Worm (Caenorhabditis elegans) whole organism, L3 larva: ENCODE results near the gene ZK632.14.

Experiments used
- ama-1 ChIP-seq: fragments of 150-350 bp; optimal IDR thresholded peaks from 2 replicates; lab custom pipeline; 2018
- elt-1 ChIP-seq: fragments of 150-350 bp; optimal IDR thresholded peaks from 2 replicates; lab custom pipeline; 2014; ENCODE audit warnings: missing biosample characterization, missing genetic modification characterization
- elt-3 ChIP-seq, 3 experiments: fragments of 150-350 bp in 1 of 3; sonication (generic microtip) in 2 of 3; optimal IDR thresholded peaks; 2 replicates in 2 of 3; 4 replicates in 1 of 3; lab custom pipeline; 2014 to 2017; ENCODE audit warnings: missing biosample characterization in 3 of 3, missing genetic modification characterization in 3 of 3
- fkh-10 ChIP-seq: sonication (generic microtip); optimal IDR thresholded peaks from 2 replicates; lab custom pipeline; 2017; ENCODE audit warnings: missing biosample characterization, missing genetic modification reagents, missing genetic modification characterization
- fos-1 ChIP-seq: fragments of 150-350 bp; optimal IDR thresholded peaks from 2 replicates; lab custom pipeline; 2014; ENCODE audit warnings: missing biosample characterization, missing genetic modification characterization
- mml-1 ChIP-seq: fragments of 150-350 bp; sonication (generic microtip); optimal IDR thresholded peaks from 3 replicates; lab custom pipeline; 2014; ENCODE audit warnings: missing biosample characterization, missing genetic modification characterization
- nhr-11 ChIP-seq: fragments of 150-350 bp; optimal IDR thresholded peaks from 2 replicates; lab custom pipeline; 2014; ENCODE audit warnings: missing biosample characterization, missing genetic modification characterization
- tbx-2 ChIP-seq: sonication (generic microtip); optimal IDR thresholded peaks from 2 replicates; lab custom pipeline; 2016; ENCODE audit warnings: mild to moderate bottlenecking, missing genetic modification characterization, missing compliant biosample characterization
- unc-39 ChIP-seq: sonication (generic microtip); optimal IDR thresholded peaks from 4 replicates; lab custom pipeline; 2017; ENCODE audit warnings: missing biosample characterization, missing genetic modification characterization
- zag-1 ChIP-seq: fragments of 150-350 bp; optimal IDR thresholded peaks from 2 replicates; lab custom pipeline; 2014; ENCODE audit warnings: missing biosample characterization, missing genetic modification characterization
- ztf-11 ChIP-seq: fragments of 150-350 bp; optimal IDR thresholded peaks from 2 replicates; lab custom pipeline; 2014; ENCODE audit warnings: missing biosample characterization, missing genetic modification characterization

DNA sequence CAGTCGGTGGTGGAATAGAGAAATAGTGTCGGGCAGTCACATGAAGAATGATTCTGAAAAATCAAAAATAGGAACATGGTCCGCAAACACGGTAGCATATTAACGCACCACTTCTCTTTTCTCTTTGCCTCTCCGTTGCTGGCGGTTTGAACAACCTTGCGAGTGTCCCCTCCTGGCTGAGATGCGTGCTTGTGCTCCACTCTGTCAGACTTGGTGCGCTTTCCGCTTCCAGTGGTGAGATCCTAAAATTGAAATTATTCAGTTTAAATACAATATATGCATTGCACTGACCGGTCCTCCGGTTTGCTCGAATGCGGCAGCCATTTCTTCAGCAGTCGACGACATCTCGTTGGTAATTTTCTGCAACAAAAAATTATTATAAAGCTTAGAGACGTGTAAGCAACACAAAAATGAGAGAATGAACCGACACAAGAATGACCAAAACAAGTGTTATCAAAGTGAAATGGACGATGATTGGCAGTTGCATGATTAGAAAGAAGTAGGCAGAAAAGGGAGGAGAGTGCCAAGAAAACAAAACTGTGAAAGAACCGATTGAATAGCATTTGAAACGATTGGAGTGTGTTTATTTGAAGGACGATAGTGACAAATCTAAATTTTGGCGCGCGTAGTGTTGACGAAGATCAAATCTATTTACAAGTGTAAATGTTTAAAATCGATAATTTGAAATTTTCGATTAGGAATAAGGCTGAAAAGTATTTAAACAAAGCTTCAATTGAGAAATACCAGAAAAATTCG, 12.0 kb downstream of the ZK632.14 start, which contains the start of gene ZK632.9:
- TF ChIP-seq zag-1 (no peak), unc-39 (no peak), nhr-11 (tag; lab: Kevin White, UChicago) (no peak), tbx-2 (no peak), ama-1 (lab: Kevin White, UChicago) (peak; percentile 57), elt-1 (tag; lab: Kevin White, UChicago) (no peak), mml-1 (tag; lab: Kevin White, UChicago) (no peak), fkh-10 (GFP tag; lab: Kevin White, UChicago) (no peak), ztf-11 (tag; lab: Kevin White, UChicago) (no peak), fos-1 (tag; lab: Kevin White, UChicago) (no peak), elt-3 (tag; optimal IDR thresholded peaks at IDR 0.05; lab: Kevin White, UChicago) (no peak)
